Worm (Caenorhabditis elegans): Measurements from ENCODE around the gene C49A9.5.

The C49A9.5 gene

DNA sequence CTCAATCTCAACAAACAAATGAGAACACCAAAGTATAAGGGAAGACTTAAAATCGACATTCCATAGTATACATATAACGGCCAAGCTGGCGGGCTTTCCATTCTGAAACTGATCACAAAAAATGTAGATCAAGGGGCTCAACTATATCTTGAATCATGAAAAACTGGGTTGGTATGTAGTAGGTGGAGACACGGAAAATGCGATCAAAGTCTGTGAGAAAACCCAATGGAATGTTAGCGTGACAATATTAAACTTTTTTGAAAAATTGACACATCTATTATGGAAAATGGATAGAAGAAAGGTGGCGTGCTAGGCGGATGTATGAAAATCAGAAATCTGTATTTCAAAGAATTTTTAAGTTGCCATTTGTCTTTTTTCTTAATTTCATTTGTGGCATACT lies 49.8 kb downstream of the C49A9.5 start, which contains the start of gene srv-28:
TSS of gene srv-28 (minus strand) at position 101 of the 400 bp plus-strand sequence.
- TF ChIP-seq ZK546.5 (tag; optimal IDR thresholded peaks at IDR 0.05) (no peak), ceh-82 (tag; optimal IDR thresholded peaks at IDR 0.05) (no peak), sea-2 (GFP tag; optimal IDR thresholded peaks at IDR 0.05) (no peak), fos-1 (tag; optimal IDR thresholded peaks at IDR 0.05) (no peak), aly-2 (tag; optimal IDR thresholded peaks at IDR 0.05) (no peak), ceh-28 (tag; optimal IDR thresholded peaks at IDR 0.05) (no peak), ztf-11 (tag; optimal IDR thresholded peaks at IDR 0.05) (no peak), egl-27 (tag; optimal IDR thresholded peaks at IDR 0.05) (no peak), nhr-43 (tag; optimal IDR thresholded peaks at IDR 0.05; ENCODE audit: poor library complexity, severe bottlenecking) (no peak)
